Fruit fly (Drosophila melanogaster) whole organism, adult: ENCODE results near the gene CG31224.
A peak's percentile ranks its signal among the peaks of the same experiment; 100 is the strongest.

Source experiments
- CG14711 ChIP-seq: fragments of 200-800 bp; sonication (Bioruptor generic); optimal IDR thresholded peaks from 2 replicates; lab custom pipeline; 2018; ENCODE audit warnings: missing biosample characterization, mild to moderate bottlenecking, missing genetic modification characterization, moderate library complexity
- CG33017 ChIP-seq: fragments of 200-800 bp; sonication (Bioruptor generic); optimal IDR thresholded peaks from 2 replicates; lab custom pipeline; 2018; ENCODE audit warnings: missing biosample characterization, mild to moderate bottlenecking, missing genetic modification characterization, moderate library complexity
- CG5204 ChIP-seq: fragments of 200-800 bp; sonication (Bioruptor generic); optimal IDR thresholded peaks from 2 replicates; lab custom pipeline; 2016; ENCODE audit warnings: missing biosample characterization, missing genetic modification characterization
- CG7045 ChIP-seq: fragments of 200-800 bp; sonication (Bioruptor generic); optimal IDR thresholded peaks from 2 replicates; lab custom pipeline; 2017; ENCODE audit warnings: missing biosample characterization, mild to moderate bottlenecking, missing genetic modification characterization
- Crg-1 ChIP-seq: fragments of 200-800 bp; sonication (Bioruptor generic); optimal IDR thresholded peaks from 2 replicates; lab custom pipeline; 2016; ENCODE audit warnings: missing biosample characterization, missing genetic modification characterization
- bab1 ChIP-seq: fragments of 200-800 bp; sonication (Bioruptor generic); optimal IDR thresholded peaks from 3 replicates; lab custom pipeline; 2019; ENCODE audit warnings: missing biosample characterization, mild to moderate bottlenecking, missing genetic modification characterization, moderate library complexity
- cic ChIP-seq: fragments of 200-800 bp; sonication (Bioruptor generic); optimal IDR thresholded peaks from 2 replicates; lab custom pipeline; 2017; ENCODE audit warnings: missing biosample characterization, mild to moderate bottlenecking, missing genetic modification characterization, moderate library complexity
- cnc ChIP-seq, 2 experiments: fragments of >200 bp; optimal IDR thresholded peaks; 2 replicates each; lab custom pipeline; 2017
- kay ChIP-seq: fragments of 200-800 bp; sonication (Bioruptor generic); peaks from one replicate; lab custom pipeline; 2016; ENCODE audit warnings: missing biosample characterization, missing genetic modification characterization, borderline replicate concordance
- pad ChIP-seq: fragments of 200-800 bp; sonication (Bioruptor generic); optimal IDR thresholded peaks from 3 replicates; lab custom pipeline; 2017; ENCODE audit warnings: missing biosample characterization, missing genetic modification characterization, mild to moderate bottlenecking, moderate library complexity, missing genetic modification reagents
- tj ChIP-seq: fragments of 200-800 bp; sonication (Bioruptor generic); optimal IDR thresholded peaks from 3 replicates; lab custom pipeline; 2017; ENCODE audit warnings: missing biosample characterization, mild to moderate bottlenecking, missing genetic modification characterization, moderate library complexity

dm6 chr3R:18633099-18633498 is 26.0 kb downstream of the CG31224 start:
- TF ChIP-seq pad (GFP tag; lab: Kevin White, UChicago) (no peak), CG5204 (GFP tag; lab: Kevin White, UChicago) (no peak), cic (GFP tag; lab: Kevin White, UChicago) (no peak), Crg-1 (GFP tag; lab: Kevin White, UChicago) (no peak), kay (GFP tag; lab: Kevin White, UChicago) (peak; percentile 42), CG14711 (no peak), CG33017 (tag; lab: Kevin White, UChicago) (no peak), tj (GFP tag; lab: Kevin White, UChicago) (no peak), bab1 (GFP tag; lab: Kevin White, UChicago) (no peak), cnc (optimal IDR thresholded peaks at IDR 0.05; lab: Kevin White, UChicago) (no peak), CG7045 (GFP tag; lab: Kevin White, UChicago) (no peak)
